Fruit fly (Drosophila melanogaster) whole organism: ENCODE results near the gene obst-F.

ENCODE experiments used
- CG8478 ChIP-seq: fragments of >200 bp; optimal IDR thresholded peaks from 2 replicates; lab custom pipeline; 2018; ENCODE audit warnings: inconsistent platforms
- Dll ChIP-seq: fragments of >200 bp; optimal IDR thresholded peaks from 2 replicates; lab custom pipeline; 2017
- EcR ChIP-seq, 2 experiments: fragments of >200 bp; optimal IDR thresholded peaks; 2 replicates each; lab custom pipeline; 2017; ENCODE audit warnings: missing biosample characterization in 2 of 2, missing genetic modification characterization in 2 of 2, missing genetic modification reagents in 2 of 2
- pan ChIP-seq: fragments of >200 bp; optimal IDR thresholded peaks from 2 replicates; lab custom pipeline; 2017
- psq ChIP-seq: fragments of >200 bp; optimal IDR thresholded peaks from 2 replicates; lab custom pipeline; 2017
- usp ChIP-seq: fragments of >200 bp; optimal IDR thresholded peaks from 2 replicates; lab custom pipeline; 2017; ENCODE audit warnings: missing biosample characterization, missing genetic modification characterization, mixed read lengths

DNA sequence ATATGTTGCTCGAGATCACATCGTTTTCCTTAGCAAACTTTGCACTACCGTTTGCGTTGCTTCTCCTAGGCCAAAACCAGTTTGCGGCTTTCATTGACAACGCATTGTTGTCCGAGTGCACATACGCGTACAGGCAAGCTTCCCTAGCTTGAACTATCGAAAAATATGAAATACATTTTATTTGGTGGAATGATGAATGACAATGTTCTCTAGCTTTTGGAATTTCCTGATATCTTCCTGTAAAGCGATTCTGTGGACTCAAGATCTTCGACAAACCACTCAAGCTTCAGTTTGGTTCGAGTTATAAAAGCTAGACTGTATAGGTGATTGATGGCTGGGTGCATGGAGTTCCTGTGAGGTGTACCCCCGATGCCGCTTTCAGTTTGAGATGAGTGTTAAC, 5.6 kb downstream of the obst-F start:
- TF ChIP-seq Dll (lab: Kevin White, UChicago) (no peak), pan (lab: Kevin White, UChicago) (no peak), psq (lab: Kevin White, UChicago) (no peak), CG8478 (no peak), EcR (GFP tag; optimal IDR thresholded peaks at IDR 0.05; lab: Kevin White, UChicago) (no peak), usp (GFP tag; lab: Kevin White, UChicago) (no peak)
